Fruit fly (Drosophila melanogaster): ENCODE results near the gene CG13771.

DNA sequence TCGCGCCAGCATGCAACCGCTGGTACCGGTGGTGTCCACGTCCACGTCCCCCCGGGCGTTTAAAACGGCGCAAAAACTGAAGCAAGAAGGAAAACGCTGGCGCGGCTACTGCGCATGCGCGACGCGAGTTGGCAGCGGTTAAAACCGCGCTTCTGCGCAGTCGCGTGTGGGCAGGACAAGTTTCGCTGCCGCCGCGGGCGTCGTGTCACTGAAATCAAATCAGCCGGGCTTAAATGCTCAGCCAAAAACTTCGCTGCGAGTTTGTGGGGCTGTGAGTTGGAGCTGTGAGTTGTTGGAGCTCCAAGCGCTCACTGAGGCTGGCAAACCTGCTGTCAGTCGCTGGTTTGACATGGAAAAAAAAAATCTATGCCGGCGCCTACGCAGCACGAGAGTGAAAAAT lies 41.7 kb upstream of the CG13771 start:
- TF ChIP-seq usp (GFP tag; optimal IDR thresholded peaks at IDR 0.05) (no peak), psq (optimal IDR thresholded peaks at IDR 0.05) (no peak), EcR (GFP tag; optimal IDR thresholded peaks at IDR 0.05) (no peak), pan (optimal IDR thresholded peaks at IDR 0.05) (no peak)

Measured in whole organism.